Worm (Caenorhabditis elegans) whole organism, L1 larva: Measurements from ENCODE around the gene brd-1.

Source experiments
- F16B12.6 ChIP-seq: fragments of 150-350 bp; optimal IDR thresholded peaks from 2 replicates; lab custom pipeline; 2014; ENCODE audit warnings: missing biosample characterization, missing genetic modification characterization
- fos-1 ChIP-seq: fragments of 150-350 bp; optimal IDR thresholded peaks from 2 replicates; lab custom pipeline; 2014; ENCODE audit warnings: missing biosample characterization, missing genetic modification characterization
- irx-1 ChIP-seq: sonication (generic microtip); optimal IDR thresholded peaks from 2 replicates; lab custom pipeline; 2016; ENCODE audit warnings: missing genetic modification characterization, missing compliant biosample characterization
- lir-3 ChIP-seq: sonication (generic microtip); optimal IDR thresholded peaks from 2 replicates; lab custom pipeline; 2016; ENCODE audit warnings: mild to moderate bottlenecking, missing genetic modification characterization, moderate library complexity, missing compliant biosample characterization; ENCODE audit not compliant: poor library complexity
- mef-2 ChIP-seq: fragments of 150-350 bp; optimal IDR thresholded peaks from 2 replicates; lab custom pipeline; 2014; ENCODE audit warnings: missing biosample characterization, missing genetic modification characterization
- nhr-12 ChIP-seq: sonication (generic microtip); optimal IDR thresholded peaks from 2 replicates; lab custom pipeline; 2017; ENCODE audit warnings: missing biosample characterization, missing genetic modification characterization
- nhr-77 ChIP-seq: fragments of 150-350 bp; optimal IDR thresholded peaks from 2 replicates; lab custom pipeline; 2014; ENCODE audit warnings: missing biosample characterization, missing genetic modification characterization
- pqm-1 ChIP-seq: sonication (generic microtip); optimal IDR thresholded peaks from 3 replicates; lab custom pipeline; 2017; ENCODE audit warnings: missing biosample characterization, missing genetic modification characterization
- zag-1 ChIP-seq: fragments of 150-350 bp; optimal IDR thresholded peaks from 2 replicates; lab custom pipeline; 2014; ENCODE audit warnings: missing biosample characterization, missing genetic modification characterization
- ztf-4 ChIP-seq: fragments of 150-350 bp; optimal IDR thresholded peaks from 2 replicates; lab custom pipeline; 2014; ENCODE audit warnings: missing biosample characterization, missing genetic modification characterization

ce11 chrIII:6881745-6882144, 7.6 kb downstream of the brd-1 start:
- TF ChIP-seq pqm-1 (tag; lab: Kevin White, UChicago) (no peak), lir-3 (tag; lab: Kevin White, UChicago) (no peak), F16B12.6 (tag; lab: Kevin White, UChicago) (no peak), nhr-77 (tag; lab: Kevin White, UChicago) (no peak), fos-1 (tag; lab: Kevin White, UChicago) (no peak), irx-1 (tag; lab: Kevin White, UChicago) (no peak), mef-2 (tag; lab: Kevin White, UChicago) (no peak), zag-1 (no peak), nhr-12 (tag; lab: Kevin White, UChicago) (no peak), ztf-4 (tag; lab: Kevin White, UChicago) (no peak)
